Fruit fly (Drosophila melanogaster): ENCODE measurements around the gene FucTD.

DNA sequence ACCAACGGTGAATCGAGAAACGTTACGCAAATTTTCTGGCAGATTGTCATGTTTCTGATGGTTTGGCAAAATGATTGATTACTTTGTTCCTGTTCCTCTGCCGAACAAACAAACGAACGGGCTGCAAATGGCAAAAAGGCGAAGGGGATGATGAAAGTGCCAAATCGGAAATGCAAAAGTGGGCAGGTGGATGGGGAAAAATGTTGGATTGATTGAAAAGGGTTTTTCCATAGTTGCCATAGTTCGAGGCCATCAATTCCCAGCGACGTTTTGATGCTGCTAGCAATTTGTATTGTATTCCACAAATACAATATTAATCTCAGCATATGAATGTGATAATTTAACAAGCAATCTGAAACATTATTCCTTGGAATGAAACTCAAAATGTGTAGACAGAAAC is at the start of gene FucTD:
- TF ChIP-seq psq (optimal IDR thresholded peaks at IDR 0.05) (no peak), insv (optimal IDR thresholded peaks at IDR 0.05) (no peak), h (optimal IDR thresholded peaks at IDR 0.05) (no peak), Myc (optimal IDR thresholded peaks at IDR 0.05) (no peak), ttk (optimal IDR thresholded peaks at IDR 0.05) (no peak)
